Fruit fly (Drosophila melanogaster): ENCODE measurements around the gene Amun.

DNA sequence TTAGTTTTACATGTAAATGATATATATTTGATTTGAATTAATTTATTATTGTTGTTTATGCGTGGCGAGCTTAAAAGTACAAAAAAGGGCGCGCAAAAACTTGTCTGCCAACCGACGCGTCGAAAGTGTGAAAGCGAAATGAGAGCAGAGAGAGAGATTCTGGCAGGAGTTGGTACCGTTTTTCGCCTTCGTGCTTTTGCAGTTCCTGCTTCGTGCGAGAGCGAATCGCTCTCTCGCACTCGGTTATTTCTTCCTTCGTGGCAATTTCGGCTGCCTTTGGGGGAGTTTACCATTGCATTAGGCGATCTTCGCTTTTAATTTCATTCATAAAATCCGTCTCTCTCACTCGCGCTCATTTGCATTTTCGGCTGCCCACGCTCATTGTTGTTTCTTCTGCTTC, 13.6 kb upstream of the Amun start, which contains the start of gene inaF-D:
- TF ChIP-seq psq (optimal IDR thresholded peaks at IDR 0.05) (no peak), Sin3A (optimal IDR thresholded peaks at IDR 0.05) (no peak), h (optimal IDR thresholded peaks at IDR 0.05) (no peak), Myc (optimal IDR thresholded peaks at IDR 0.05) (no peak), insv (optimal IDR thresholded peaks at IDR 0.05) (no peak)
